Worm (Caenorhabditis elegans) whole organism, late embryonic: ENCODE measurements around the gene C27A7.9.

Experiments used
- C38D4.7 ChIP-seq: fragments of 200-800 bp; sonication (Bioruptor generic); optimal IDR thresholded peaks from 2 replicates; lab custom pipeline; 2018; ENCODE audit warnings: mild to moderate bottlenecking, missing genetic modification characterization, moderate library complexity, missing compliant biosample characterization
- K09A11.1 ChIP-seq: sonication (generic microtip); optimal IDR thresholded peaks from 2 replicates; lab custom pipeline; 2017; ENCODE audit warnings: antibody characterized with exemption, mild to moderate bottlenecking, missing genetic modification characterization, missing compliant biosample characterization; ENCODE audit not compliant: insufficient read depth
- T23F11.4 ChIP-seq: fragments of 200-800 bp; sonication (Bioruptor generic); optimal IDR thresholded peaks from 2 replicates; lab custom pipeline; 2018; ENCODE audit warnings: mild to moderate bottlenecking, missing genetic modification characterization, missing compliant biosample characterization
- ama-1 ChIP-seq: fragments of 150-350 bp; optimal IDR thresholded peaks from 2 replicates; lab custom pipeline; 2014
- ceh-18 ChIP-seq: sonication (generic microtip); optimal IDR thresholded peaks from 2 replicates; lab custom pipeline; 2016; ENCODE audit warnings: missing genetic modification characterization, missing compliant biosample characterization
- ceh-19 ChIP-seq: fragments of 200-800 bp; sonication (Bioruptor generic); optimal IDR thresholded peaks from 2 replicates; lab custom pipeline; 2018; ENCODE audit warnings: mild to moderate bottlenecking, missing genetic modification characterization, missing compliant biosample characterization
- ceh-2 ChIP-seq: sonication (generic microtip); optimal IDR thresholded peaks from 2 replicates; lab custom pipeline; 2016; ENCODE audit warnings: missing genotype, missing genetic modification characterization, missing compliant biosample characterization
- ceh-22 ChIP-seq: sonication (generic microtip); optimal IDR thresholded peaks from 2 replicates; lab custom pipeline; 2017; ENCODE audit warnings: missing biosample characterization, missing genetic modification characterization
- ceh-24 ChIP-seq: sonication (generic microtip); optimal IDR thresholded peaks from 2 replicates; lab custom pipeline; 2016; ENCODE audit warnings: mild to moderate bottlenecking, missing genetic modification characterization, missing compliant biosample characterization
- ceh-31 ChIP-seq: sonication (generic microtip); optimal IDR thresholded peaks from 2 replicates; lab custom pipeline; 2016; ENCODE audit warnings: missing genetic modification characterization, missing compliant biosample characterization
- ceh-34 ChIP-seq: sonication (generic microtip); optimal IDR thresholded peaks from 2 replicates; lab custom pipeline; 2016; ENCODE audit warnings: mild to moderate bottlenecking, missing genetic modification characterization, missing compliant biosample characterization
- ceh-48 ChIP-seq: sonication (generic microtip); optimal IDR thresholded peaks from 2 replicates; lab custom pipeline; 2016; ENCODE audit warnings: missing genetic modification characterization, inconsistent platforms, missing compliant biosample characterization
- ceh-9 ChIP-seq: sonication (generic microtip); optimal IDR thresholded peaks from 2 replicates; lab custom pipeline; 2016; ENCODE audit warnings: mild to moderate bottlenecking, missing genetic modification characterization, inconsistent platforms, missing compliant biosample characterization
- che-1 ChIP-seq: sonication (generic microtip); optimal IDR thresholded peaks from 2 replicates; lab custom pipeline; 2016; ENCODE audit warnings: mild to moderate bottlenecking, missing genetic modification characterization, missing compliant biosample characterization
- elt-2 ChIP-seq: sonication (generic microtip); optimal IDR thresholded peaks from 2 replicates; lab custom pipeline; 2016; ENCODE audit warnings: missing genetic modification reagents, missing genetic modification characterization, missing compliant biosample characterization
- elt-4 ChIP-seq: sonication (generic microtip); optimal IDR thresholded peaks from 2 replicates; lab custom pipeline; 2016; ENCODE audit warnings: missing genetic modification characterization, missing compliant biosample characterization
- ets-4 ChIP-seq: sonication (generic microtip); optimal IDR thresholded peaks from 2 replicates; lab custom pipeline; 2016; ENCODE audit warnings: missing genetic modification characterization, missing compliant biosample characterization
- eyg-1 ChIP-seq: sonication (generic microtip); optimal IDR thresholded peaks from 2 replicates; lab custom pipeline; 2016; ENCODE audit warnings: missing genotype, missing genetic modification characterization, missing compliant biosample characterization
- hlh-13 ChIP-seq: fragments of 200-800 bp; sonication (Bioruptor generic); optimal IDR thresholded peaks from 2 replicates; lab custom pipeline; 2018; ENCODE audit warnings: mild to moderate bottlenecking, missing genetic modification characterization, missing compliant biosample characterization
- lim-6 ChIP-seq: sonication (generic microtip); optimal IDR thresholded peaks from 2 replicates; lab custom pipeline; 2016; ENCODE audit warnings: missing genetic modification characterization, missing compliant biosample characterization
- madf-2 ChIP-seq: sonication (generic microtip); optimal IDR thresholded peaks from 2 replicates; lab custom pipeline; 2017; ENCODE audit warnings: missing genetic modification characterization, missing compliant biosample characterization
- mec-3 ChIP-seq: sonication (generic microtip); optimal IDR thresholded peaks from 2 replicates; lab custom pipeline; 2016; ENCODE audit warnings: borderline replicate concordance, missing genetic modification characterization, missing compliant biosample characterization
- nfya-1 ChIP-seq: sonication (generic microtip); optimal IDR thresholded peaks from 2 replicates; lab custom pipeline; 2017; ENCODE audit warnings: missing genetic modification characterization, mild to moderate bottlenecking, missing compliant biosample characterization, antibody characterized with exemption, moderate library complexity
- nhr-11 ChIP-seq: fragments of 150-350 bp; optimal IDR thresholded peaks from 2 replicates; lab custom pipeline; 2014; ENCODE audit warnings: missing biosample characterization, missing genetic modification characterization
- nhr-232 ChIP-seq: sonication (generic microtip); optimal IDR thresholded peaks from 2 replicates; lab custom pipeline; 2016; ENCODE audit warnings: missing genetic modification characterization, missing compliant biosample characterization
- npax-4 ChIP-seq: sonication (generic microtip); optimal IDR thresholded peaks from 2 replicates; lab custom pipeline; 2016; ENCODE audit warnings: missing genetic modification characterization, missing compliant biosample characterization
- pag-3 ChIP-seq: sonication (generic microtip); optimal IDR thresholded peaks from 2 replicates; lab custom pipeline; 2016; ENCODE audit warnings: missing compliant biosample characterization, missing genetic modification characterization, borderline replicate concordance
- pat-9 ChIP-seq: fragments of 200-800 bp; sonication (Bioruptor generic); optimal IDR thresholded peaks from 2 replicates; lab custom pipeline; 2018; ENCODE audit warnings: mild to moderate bottlenecking, missing genetic modification characterization, moderate library complexity, missing compliant biosample characterization
- pax-1 ChIP-seq: fragments of 150-350 bp; optimal IDR thresholded peaks from 2 replicates; lab custom pipeline; 2014; ENCODE audit warnings: missing biosample characterization, missing genetic modification characterization
- pha-4 ChIP-seq: fragments of 150-350 bp; optimal IDR thresholded peaks from 2 replicates; lab custom pipeline; 2018; ENCODE audit warnings: missing biosample characterization, missing genetic modification reagents, missing genetic modification characterization
- pqm-1 ChIP-seq: sonication (generic microtip); optimal IDR thresholded peaks from 2 replicates; lab custom pipeline; 2016; ENCODE audit warnings: missing genetic modification characterization, missing compliant biosample characterization
- ref-2 ChIP-seq: sonication (generic microtip); optimal IDR thresholded peaks from 2 replicates; lab custom pipeline; 2016; ENCODE audit warnings: missing genetic modification characterization, missing compliant biosample characterization
- sox-4 ChIP-seq: sonication (generic microtip); optimal IDR thresholded peaks from 2 replicates; lab custom pipeline; 2017; ENCODE audit warnings: mild to moderate bottlenecking, missing genetic modification characterization, inconsistent platforms, missing compliant biosample characterization
- syd-9 ChIP-seq: sonication (generic microtip); optimal IDR thresholded peaks from 2 replicates; lab custom pipeline; 2016; ENCODE audit warnings: mild to moderate bottlenecking, missing genetic modification characterization, moderate library complexity, missing compliant biosample characterization
- ttx-3 ChIP-seq: sonication (generic microtip); optimal IDR thresholded peaks from 2 replicates; lab custom pipeline; 2016; ENCODE audit warnings: missing genetic modification reagents, missing genetic modification characterization, missing compliant biosample characterization
- unc-3 ChIP-seq, 2 experiments: fragments of 200-800 bp in 1 of 2; sonication (Bioruptor generic) in 1 of 2; sonication (generic microtip) in 1 of 2; conservative IDR thresholded peaks in 1 of 2; optimal IDR thresholded peaks in 1 of 2; 2 replicates each; pipeline versions ENCODE4 v1.3.6 to Lab custom; 2016 to 2022; ENCODE audit warnings: missing compliant biosample characterization in 2 of 2, missing genetic modification characterization in 2 of 2, missing genetic modification reagents in 1 of 2
- unc-55 ChIP-seq: sonication (generic microtip); optimal IDR thresholded peaks from 2 replicates; lab custom pipeline; 2017; ENCODE audit warnings: missing biosample characterization, missing genetic modification reagents, missing genetic modification characterization
- ztf-16 ChIP-seq: sonication (generic microtip); optimal IDR thresholded peaks from 2 replicates; lab custom pipeline; 2017; ENCODE audit warnings: missing genetic modification characterization, missing compliant biosample characterization

C27A7.9 gene

ce11 chrV:12120381-12120780, 34.1 kb downstream of the C27A7.9 start, which contains the start of gene C13C4.7:
TSS of gene C13C4.7 (minus strand) at chrV:12120481.
- TF ChIP-seq ceh-22 (tag; lab: Kevin White, UChicago) (no peak), unc-3 (GFP tag; conservative IDR thresholded peaks at IDR 0.05; lab: Robert Waterston, UW) (no peak), unc-3 (tag; optimal IDR thresholded peaks at IDR 0.05; lab: Kevin White, UChicago) (no peak), che-1 (no peak), elt-4 (tag; lab: Kevin White, UChicago) (no peak), syd-9 (tag; lab: Kevin White, UChicago) (no peak), ceh-2 (tag; lab: Kevin White, UChicago) (no peak), ceh-18 (tag; lab: Kevin White, UChicago) (no peak), ama-1 (lab: Kevin White, UChicago) (no peak), eyg-1 (tag; lab: Kevin White, UChicago) (no peak), C38D4.7 (GFP tag; lab: Kevin White, UChicago) (no peak), nhr-232 (tag; lab: Kevin White, UChicago) (no peak), ceh-48 (no peak), ceh-31 (no peak)

- no peak for TF ChIP-seq ama-1 (lab: Kevin White, UChicago)
- no peak for TF ChIP-seq npax-4
- no peak for TF ChIP-seq unc-55 (GFP tag; lab: Kevin White, UChicago)
- TF ChIP-seq ttx-3 (tag; lab: Kevin White, UChicago), result no peak
- no peak for TF ChIP-seq nhr-11 (tag; lab: Kevin White, UChicago)
- no peak for TF ChIP-seq mec-3 (tag; lab: Kevin White, UChicago)
- no peak for TF ChIP-seq ref-2 (tag; lab: Kevin White, UChicago)
- no peak for TF ChIP-seq ceh-19
- TF ChIP-seq nfya-1 (tag; lab: Kevin White, UChicago), result no peak
- no peak for TF ChIP-seq pag-3 (tag; lab: Kevin White, UChicago)
- no peak for TF ChIP-seq ztf-16 (tag; lab: Kevin White, UChicago)
- no peak for TF ChIP-seq pat-9 (tag; lab: Kevin White, UChicago)
Observed at ce11 chrV:12117567-12118053, 36.8 kb downstream of the C27A7.9 start, which contains the start of gene C13C4.8. TSS of gene C13C4.8 (plus strand) at chrV:12118003.

ce11 chrV:12115150-12115549, 39.3 kb downstream of the C27A7.9 start:
- TF ChIP-seq T23F11.4 (GFP tag; lab: Kevin White, UChicago) (no peak), ceh-48 (no peak), pqm-1 (tag; lab: Kevin White, UChicago) (no peak), ceh-24 (tag; lab: Kevin White, UChicago) (no peak), lim-6 (no peak), sox-4 (tag; lab: Kevin White, UChicago) (no peak), nhr-232 (tag; lab: Kevin White, UChicago) (no peak), ceh-34 (tag; lab: Kevin White, UChicago) (no peak), elt-2 (tag; lab: Kevin White, UChicago) (no peak), ceh-9 (tag; lab: Kevin White, UChicago) (no peak), ets-4 (no peak), madf-2 (no peak)

- TF ChIP-seq hlh-13 (GFP tag; lab: Kevin White, UChicago) (no peak), pha-4 (tag; lab: Kevin White, UChicago) (no peak), pax-1 (tag; lab: Kevin White, UChicago) (no peak), K09A11.1 (tag; lab: Kevin White, UChicago) (no peak)
Observed at ce11 chrV:12114693-12115092, 39.8 kb downstream of the C27A7.9 start, which contains the start of gene spin-1. TSS of gene spin-1 (plus strand) at chrV:12114993.
